Fruit fly (Drosophila melanogaster) whole organism, embryonic: ENCODE data around the gene CG33203.

Experiments
- CG11723 ChIP-seq: fragments of 200-800 bp; sonication (Bioruptor generic); optimal IDR thresholded peaks from 2 replicates; lab custom pipeline; 2017; ENCODE audit warnings: missing biosample characterization, mild to moderate bottlenecking, missing genetic modification characterization
- CG43689 ChIP-seq: fragments of 200-800 bp; sonication (Bioruptor generic); IDR thresholded peaks from 2 replicates; pipeline ENCODE4 v1.3.6; 2022; ENCODE audit warnings: missing biosample characterization, missing genetic modification characterization
- bcd ChIP-seq: fragments of 200-800 bp; sonication (Bioruptor generic); optimal IDR thresholded peaks from 2 replicates; lab custom pipeline; 2017; ENCODE audit warnings: missing biosample characterization, mild to moderate bottlenecking, missing genetic modification characterization

- TF ChIP-seq bcd (no peak), CG43689 (GFP tag; lab: Robert Waterston, UW) (no peak), CG11723 (GFP tag; lab: Kevin White, UChicago) (no peak)
These were observed 4.1 kb downstream of the CG33203 start, which contains the start of gene Nepl21 for dm6 chr3R:28883434-28883833.
